Worm (Caenorhabditis elegans): ENCODE measurements around the gene ddl-3.

DNA sequence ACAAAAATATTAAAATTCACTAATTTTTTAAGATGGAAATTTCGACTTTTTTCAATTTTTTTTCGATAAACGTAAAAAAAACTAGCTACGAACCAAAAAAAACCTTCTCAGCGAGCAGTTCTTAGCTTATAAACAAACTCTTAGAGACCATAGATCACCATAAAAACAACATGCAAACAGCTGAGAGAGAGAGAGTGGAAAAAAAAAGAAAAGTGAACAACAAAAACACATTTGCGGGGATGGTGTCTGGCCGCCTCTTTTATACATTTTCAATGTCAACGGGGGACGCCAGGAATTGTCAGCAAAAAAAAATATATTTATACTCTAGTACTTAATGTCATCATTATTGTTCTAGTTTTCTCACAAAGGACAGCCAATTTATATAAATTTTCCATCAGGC lies 32.7 kb downstream of the ddl-3 start:
- TF ChIP-seq nhr-10 (tag; optimal IDR thresholded peaks at IDR 0.05) (no peak), rbr-2 (tag; optimal IDR thresholded peaks at IDR 0.05) (peak; percentile 2), php-3 (GFP tag; IDR thresholded peaks at IDR 0.05) (no peak), fos-1 (tag; optimal IDR thresholded peaks at IDR 0.05) (no peak), Y75B8A.6 (GFP tag; IDR thresholded peaks at IDR 0.05) (no peak), dpl-1 (GFP tag; optimal IDR thresholded peaks at IDR 0.05) (no peak), nhr-237 (tag; optimal IDR thresholded peaks at IDR 0.05) (no peak), nhr-25 (tag; optimal IDR thresholded peaks at IDR 0.05; ENCODE audit: borderline replicate concordance, insufficient read depth) (no peak), lin-13 (GFP tag; optimal IDR thresholded peaks at IDR 0.05) (no peak), mxl-2 (GFP tag; conservative IDR thresholded peaks at IDR 0.05) (no peak), skn-1 (tag; optimal IDR thresholded peaks at IDR 0.05) (no peak), fkh-10 (GFP tag; optimal IDR thresholded peaks at IDR 0.05) (no peak), unc-130 (GFP tag; optimal IDR thresholded peaks at IDR 0.05) (no peak), lin-39 (tag; optimal IDR thresholded peaks at IDR 0.05) (no peak)

Measured in whole organism, L4 larva.